Worm (Caenorhabditis elegans): ENCODE results near the gene timm-17B.2.

DNA sequence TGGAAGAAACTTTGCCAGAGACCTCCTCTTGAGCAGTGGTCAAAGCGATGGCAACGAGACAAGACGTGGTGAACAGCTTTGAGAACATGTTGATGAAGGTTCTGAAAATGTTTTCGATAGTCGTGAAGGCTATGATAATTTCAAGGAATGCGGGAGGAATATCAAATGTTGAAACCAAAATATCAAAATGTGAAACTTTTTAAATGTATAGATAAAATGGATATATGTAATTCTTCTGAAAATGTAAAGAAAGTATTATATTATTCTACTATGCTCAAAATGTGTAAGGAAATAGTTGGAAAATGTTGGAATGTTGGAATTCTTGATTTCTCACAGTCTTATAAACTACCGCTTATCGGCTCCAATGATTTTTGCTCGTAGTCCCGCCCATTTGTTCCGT is 27.3 kb upstream of the timm-17B.2 start, which contains the start of gene D2096.6:
- TF ChIP-seq snpc-4 (tag; optimal IDR thresholded peaks at IDR 0.05) (no peak), ZK546.5 (tag; optimal IDR thresholded peaks at IDR 0.05) (no peak), nhr-237 (tag; optimal IDR thresholded peaks at IDR 0.05) (no peak)
